Worm (Caenorhabditis elegans) whole organism, L1 larva: ENCODE data around the gene F20A1.6.

Experiments used
- C16A3.4 ChIP-seq: fragments of 150-350 bp; optimal IDR thresholded peaks from 2 replicates; lab custom pipeline; 2014; ENCODE audit warnings: missing biosample characterization, missing genetic modification characterization
- Y116A8C.19 ChIP-seq: sonication (generic microtip); optimal IDR thresholded peaks from 2 replicates; lab custom pipeline; 2016; ENCODE audit warnings: missing compliant biosample characterization, missing genetic modification characterization, borderline replicate concordance
- alr-1 ChIP-seq: fragments of 200-800 bp; sonication (Bioruptor generic); optimal IDR thresholded peaks from 2 replicates; lab custom pipeline; 2018; ENCODE audit warnings: borderline replicate concordance, mild to moderate bottlenecking, missing genetic modification characterization, missing compliant biosample characterization
- aly-2 ChIP-seq: fragments of 150-350 bp; optimal IDR thresholded peaks from 2 replicates; lab custom pipeline; 2014; ENCODE audit warnings: missing biosample characterization, missing genetic modification characterization
- ceh-63 ChIP-seq: fragments of 200-800 bp; sonication (Bioruptor generic); optimal IDR thresholded peaks from 2 replicates; lab custom pipeline; 2018; ENCODE audit warnings: mild to moderate bottlenecking, missing genetic modification characterization, missing compliant biosample characterization
- ceh-8 ChIP-seq: fragments of 200-800 bp; sonication (Bioruptor generic); optimal IDR thresholded peaks from 2 replicates; lab custom pipeline; 2018; ENCODE audit warnings: mild to moderate bottlenecking, missing genetic modification characterization, moderate library complexity, missing compliant biosample characterization
- ceh-82 ChIP-seq, 3 experiments: fragments of 150-350 bp in 1 of 3; sonication (generic microtip) in 2 of 3; optimal IDR thresholded peaks; 2 replicates each; lab custom pipeline; 2014 to 2017; ENCODE audit warnings: missing biosample characterization in 3 of 3, missing genetic modification characterization in 3 of 3
- ces-1 ChIP-seq: fragments of 150-350 bp; optimal IDR thresholded peaks from 2 replicates; lab custom pipeline; 2014; ENCODE audit warnings: missing biosample characterization, missing genetic modification reagents, missing genetic modification characterization
- dsc-1 ChIP-seq: sonication (generic microtip); optimal IDR thresholded peaks from 2 replicates; lab custom pipeline; 2016; ENCODE audit warnings: mild to moderate bottlenecking, missing genetic modification characterization, missing compliant biosample characterization
- efl-3 ChIP-seq: fragments of 200-800 bp; sonication (Bioruptor generic); optimal IDR thresholded peaks from 2 replicates; lab custom pipeline; 2018; ENCODE audit warnings: mild to moderate bottlenecking, missing genetic modification characterization, missing compliant biosample characterization
- ets-5 ChIP-seq: fragments of 200-800 bp; sonication (Bioruptor generic); IDR thresholded peaks from 2 replicates; pipeline ENCODE4 v1.3.6; 2022; ENCODE audit warnings: missing genetic modification characterization, missing compliant biosample characterization
- fkh-8 ChIP-seq: sonication (generic microtip); optimal IDR thresholded peaks from 2 replicates; lab custom pipeline; 2016; ENCODE audit warnings: mild to moderate bottlenecking, missing genetic modification characterization, missing compliant biosample characterization
- irx-1 ChIP-seq: sonication (generic microtip); optimal IDR thresholded peaks from 2 replicates; lab custom pipeline; 2016; ENCODE audit warnings: missing genetic modification characterization, missing compliant biosample characterization
- lsy-2 ChIP-seq, 2 experiments: fragments of 150-350 bp; optimal IDR thresholded peaks; 2 replicates each; lab custom pipeline; 2014; ENCODE audit warnings: missing biosample characterization in 2 of 2, missing genetic modification characterization in 2 of 2
- mab-9 ChIP-seq: fragments of 200-800 bp; sonication (Bioruptor generic); IDR thresholded peaks from 2 replicates; pipeline ENCODE4 v1.3.6; 2022; ENCODE audit warnings: missing genetic modification reagents, missing genetic modification characterization, missing compliant biosample characterization
- nhr-20 ChIP-seq: sonication (generic microtip); optimal IDR thresholded peaks from 2 replicates; lab custom pipeline; 2016; ENCODE audit warnings: mild to moderate bottlenecking, missing genetic modification characterization, missing compliant biosample characterization
- nhr-237 ChIP-seq: fragments of 150-350 bp; optimal IDR thresholded peaks from 2 replicates; lab custom pipeline; 2014; ENCODE audit warnings: missing biosample characterization, missing genetic modification characterization
- nhr-47 ChIP-seq: sonication (generic microtip); optimal IDR thresholded peaks from 2 replicates; lab custom pipeline; 2016; ENCODE audit warnings: mild to moderate bottlenecking, missing genetic modification characterization, moderate library complexity, missing compliant biosample characterization
- nhr-71 ChIP-seq: sonication (generic microtip); optimal IDR thresholded peaks from 2 replicates; lab custom pipeline; 2016; ENCODE audit warnings: mild to moderate bottlenecking, missing genetic modification characterization, moderate library complexity, missing compliant biosample characterization
- pqm-1 ChIP-seq: sonication (generic microtip); optimal IDR thresholded peaks from 3 replicates; lab custom pipeline; 2017; ENCODE audit warnings: missing biosample characterization, missing genetic modification characterization
- rnt-1 ChIP-seq: sonication (generic microtip); optimal IDR thresholded peaks from 2 replicates; lab custom pipeline; 2016; ENCODE audit warnings: mild to moderate bottlenecking, missing genetic modification characterization, moderate library complexity, missing compliant biosample characterization
- swsn-7 ChIP-seq: sonication (generic microtip); optimal IDR thresholded peaks from 2 replicates; lab custom pipeline; 2016; ENCODE audit warnings: missing genetic modification characterization, missing compliant biosample characterization
- unc-30 ChIP-seq: sonication (generic microtip); optimal IDR thresholded peaks from 2 replicates; lab custom pipeline; 2017; ENCODE audit warnings: missing biosample characterization, missing genetic modification characterization
- unc-86 ChIP-seq: sonication (generic microtip); optimal IDR thresholded peaks from 2 replicates; lab custom pipeline; 2016; ENCODE audit warnings: missing genetic modification characterization, missing compliant biosample characterization
- zip-4 ChIP-seq: fragments of 200-800 bp; sonication (Bioruptor generic); optimal IDR thresholded peaks from 2 replicates; lab custom pipeline; 2018; ENCODE audit warnings: mild to moderate bottlenecking, missing genetic modification characterization, moderate library complexity, missing compliant biosample characterization
- ztf-4 ChIP-seq: fragments of 150-350 bp; optimal IDR thresholded peaks from 2 replicates; lab custom pipeline; 2014; ENCODE audit warnings: missing biosample characterization, missing genetic modification characterization

F20A1.6 gene

ce11 chrV:6979019-6979418 lies 47.9 kb downstream of the F20A1.6 start, which contains the start of gene sre-12:
sre-12 (minus strand) TSS chrV:6979119.
- no peak for TF ChIP-seq mab-9 (GFP tag; lab: Robert Waterston, UW)
- TF ChIP-seq ceh-82 (tag; optimal IDR thresholded peaks at IDR 0.05; lab: Kevin White, UChicago), result no peak
- no peak for TF ChIP-seq nhr-237 (tag; lab: Kevin White, UChicago)
- TF ChIP-seq dsc-1 (tag; lab: Kevin White, UChicago), result no peak
- no peak for TF ChIP-seq ets-5
- no peak for TF ChIP-seq pqm-1 (tag; lab: Kevin White, UChicago)
- TF ChIP-seq nhr-47 (tag; lab: Kevin White, UChicago), result no peak
- no peak for TF ChIP-seq ces-1 (GFP tag; lab: Kevin White, UChicago)
- TF ChIP-seq zip-4 (GFP tag; lab: Kevin White, UChicago), result no peak
- no peak for TF ChIP-seq nhr-20 (tag; lab: Kevin White, UChicago)
- TF ChIP-seq fkh-8 (tag; lab: Kevin White, UChicago), result no peak
- TF ChIP-seq alr-1, result no peak
- TF ChIP-seq, all 84 proteins: peak for 0

- TF ChIP-seq C16A3.4 (tag; lab: Kevin White, UChicago) (no peak), Y116A8C.19 (tag; lab: Kevin White, UChicago) (no peak), irx-1 (no peak), rnt-1 (tag; lab: Kevin White, UChicago) (no peak), mab-9 (GFP tag; lab: Robert Waterston, UW) (no peak), efl-3 (GFP tag; lab: Kevin White, UChicago) (no peak), unc-86 (tag; lab: Kevin White, UChicago) (no peak), aly-2 (no peak), swsn-7 (tag; lab: Kevin White, UChicago) (no peak), nhr-71 (tag; lab: Kevin White, UChicago) (no peak), unc-30 (no peak), ceh-8 (GFP tag; lab: Kevin White, UChicago) (no peak), ceh-63 (GFP tag; lab: Kevin White, UChicago) (no peak), lsy-2 (tag; optimal IDR thresholded peaks at IDR 0.05; lab: Kevin White, UChicago) (no peak), ztf-4 (tag; lab: Kevin White, UChicago) (no peak)
These were observed 50.9 kb downstream of the F20A1.6 start, which contains the start of gene srx-16 for ce11 chrV:6976047-6976446. srx-16 (plus strand) TSS chrV:6976347.
